Fruit fly (Drosophila melanogaster): ENCODE results near the gene CG1231.

dm6 chr3L:349751-350150 is 6.5 kb upstream of the CG1231 start:
- TF ChIP-seq h (GFP tag; optimal IDR thresholded peaks at IDR 0.05) = peak; percentile 42
- TF ChIP-seq lola (GFP tag; optimal IDR thresholded peaks at IDR 0.05) = no peak
- no peak for TF ChIP-seq Rel (GFP tag; optimal IDR thresholded peaks at IDR 0.05)
- TF ChIP-seq Rel (tag; optimal IDR thresholded peaks at IDR 0.05) = no peak
- no peak for TF ChIP-seq tai (GFP tag; optimal IDR thresholded peaks at IDR 0.05)
- no peak for TF ChIP-seq Sp1 (GFP tag; optimal IDR thresholded peaks at IDR 0.05)
- peak; percentile 25 for TF ChIP-seq OdsH (GFP tag; optimal IDR thresholded peaks at IDR 0.05)
- no peak for TF ChIP-seq sage (GFP tag; optimal IDR thresholded peaks at IDR 0.05)
- no peak for TF ChIP-seq psq (GFP tag; optimal IDR thresholded peaks at IDR 0.05)
- TF ChIP-seq dmrt93B (GFP tag; optimal IDR thresholded peaks at IDR 0.05) = no peak
- no peak for TF ChIP-seq Dfd (GFP tag; optimal IDR thresholded peaks at IDR 0.05)
- no peak for TF ChIP-seq Myc (optimal IDR thresholded peaks at IDR 0.05)
- peak in 1 of 2 experiments; percentile 39 for TF ChIP-seq foxo (GFP tag; optimal IDR thresholded peaks at IDR 0.05)
- no peak for TF ChIP-seq pan (optimal IDR thresholded peaks at IDR 0.05)
- TF ChIP-seq N (GFP tag; optimal IDR thresholded peaks at IDR 0.05) = no peak

Measured in whole organism, wandering third instar larva.